Worm (Caenorhabditis elegans) whole organism, L4/young adult: ENCODE results near the gene dpy-22.

Source experiments
- W03F9.2 ChIP-seq: fragments of 150-350 bp; optimal IDR thresholded peaks from 2 replicates; lab custom pipeline; 2014; ENCODE audit warnings: missing biosample characterization, missing genetic modification characterization
- dao-5 ChIP-seq: sonication (generic microtip); optimal IDR thresholded peaks from 2 replicates; lab custom pipeline; 2016; ENCODE audit warnings: missing genotype, missing genetic modification characterization, moderate library complexity, missing compliant biosample characterization
- him-1 ChIP-seq: sonication (generic microtip); optimal IDR thresholded peaks from 2 replicates; lab custom pipeline; 2016; ENCODE audit warnings: missing genotype, missing genetic modification reagents, missing genetic modification characterization, missing compliant biosample characterization

DNA sequence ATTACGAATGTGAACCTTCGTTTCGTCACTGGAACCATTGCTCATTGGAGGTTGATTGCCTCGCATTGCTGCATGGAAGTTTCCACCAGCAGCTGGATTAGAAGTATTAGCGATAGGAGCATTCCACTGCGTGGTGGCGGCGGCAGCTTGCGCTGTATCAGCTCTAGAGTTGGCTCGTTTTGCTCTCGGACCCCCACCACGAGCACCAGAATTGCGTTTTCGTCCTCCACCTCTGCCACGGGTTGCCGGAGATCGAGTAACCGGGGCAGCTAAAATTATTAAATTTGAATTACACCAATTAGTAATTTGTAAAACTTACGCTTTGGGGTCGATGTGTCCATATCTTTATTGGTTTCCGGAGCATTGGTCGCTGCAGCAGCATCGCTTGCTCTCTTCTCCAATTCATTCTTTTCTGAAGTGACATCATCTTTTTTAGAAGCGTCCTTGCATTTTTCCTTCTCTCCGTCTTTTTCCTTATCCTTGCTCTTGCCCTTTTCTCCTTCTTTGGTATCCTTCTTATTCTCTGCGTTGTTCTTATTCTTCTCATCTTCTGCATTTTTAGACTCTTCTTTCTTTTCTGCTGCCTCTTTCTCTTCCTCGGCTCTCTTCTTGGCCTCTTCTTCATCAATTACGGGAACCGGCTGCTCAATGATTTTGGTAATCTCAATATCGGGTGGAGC lies 7.8 kb downstream of the dpy-22 start:
- TF ChIP-seq dao-5 (no peak), W03F9.2 (no peak), him-1 (tag; lab: Kevin White, UChicago) (no peak)
